Worm (Caenorhabditis elegans) whole organism, early embryonic: Measurements from ENCODE around the gene srj-5.

Experiments used
- B0310.2 ChIP-seq: sonication (generic microtip); optimal IDR thresholded peaks from 2 replicates; lab custom pipeline; 2016; ENCODE audit warnings: mild to moderate bottlenecking, missing genetic modification characterization, missing compliant biosample characterization
- F13C5.2 ChIP-seq: sonication (generic microtip); optimal IDR thresholded peaks from 2 replicates; lab custom pipeline; 2017; ENCODE audit warnings: mild to moderate bottlenecking, missing genetic modification characterization, inconsistent platforms, missing compliant biosample characterization
- aly-1 ChIP-seq: sonication (generic microtip); optimal IDR thresholded peaks from 2 replicates; lab custom pipeline; 2016; ENCODE audit warnings: missing genetic modification characterization, missing compliant biosample characterization
- ama-1 ChIP-seq: fragments of 150-350 bp; optimal IDR thresholded peaks from 2 replicates; lab custom pipeline; 2014
- ets-7 ChIP-seq: sonication (generic microtip); optimal IDR thresholded peaks from 2 replicates; lab custom pipeline; 2016; ENCODE audit warnings: missing genotype, missing genetic modification characterization, missing compliant biosample characterization
- flt-1 ChIP-seq: fragments of 200-800 bp; sonication (Bioruptor generic); IDR thresholded peaks from 2 replicates; pipeline ENCODE4 v1.3.6; 2022; ENCODE audit warnings: missing genetic modification characterization, missing compliant biosample characterization
- hmbx-1 ChIP-seq: sonication (generic microtip); optimal IDR thresholded peaks from 2 replicates; lab custom pipeline; 2016; ENCODE audit warnings: mild to moderate bottlenecking, missing genetic modification characterization, missing compliant biosample characterization
- hmg-4 ChIP-seq: fragments of 200-800 bp; sonication (Bioruptor generic); optimal IDR thresholded peaks from 2 replicates; lab custom pipeline; 2018; ENCODE audit warnings: mild to moderate bottlenecking, missing genetic modification characterization, missing compliant biosample characterization
- hnd-1 ChIP-seq: sonication (generic microtip); optimal IDR thresholded peaks from 2 replicates; lab custom pipeline; 2016; ENCODE audit warnings: missing genetic modification characterization, missing compliant biosample characterization
- pes-1 ChIP-seq: fragments of 200-800 bp; sonication (Bioruptor generic); IDR thresholded peaks from 2 replicates; pipeline ENCODE4 v1.3.6; 2022; ENCODE audit warnings: missing genetic modification reagents, missing genetic modification characterization, missing compliant biosample characterization
- scrt-1 ChIP-seq: fragments of 200-800 bp; sonication (Bioruptor generic); IDR thresholded peaks from 2 replicates; pipeline ENCODE4 v1.3.6; 2022; ENCODE audit warnings: missing genetic modification characterization, missing compliant biosample characterization
- sea-1 ChIP-seq: fragments of 200-800 bp; sonication (Bioruptor generic); conservative IDR thresholded peaks from 2 replicates; pipeline ENCODE4 v1.3.6; 2022; ENCODE audit warnings: missing genetic modification characterization, missing compliant biosample characterization
- tbx-11 ChIP-seq: fragments of 200-800 bp; sonication (Bioruptor generic); IDR thresholded peaks from 2 replicates; pipeline ENCODE4 v1.3.6; 2022; ENCODE audit warnings: missing genetic modification characterization, missing compliant biosample characterization
- tra-4 ChIP-seq: sonication (generic microtip); optimal IDR thresholded peaks from 2 replicates; lab custom pipeline; 2017; ENCODE audit warnings: missing genetic modification characterization, missing compliant biosample characterization

DNA sequence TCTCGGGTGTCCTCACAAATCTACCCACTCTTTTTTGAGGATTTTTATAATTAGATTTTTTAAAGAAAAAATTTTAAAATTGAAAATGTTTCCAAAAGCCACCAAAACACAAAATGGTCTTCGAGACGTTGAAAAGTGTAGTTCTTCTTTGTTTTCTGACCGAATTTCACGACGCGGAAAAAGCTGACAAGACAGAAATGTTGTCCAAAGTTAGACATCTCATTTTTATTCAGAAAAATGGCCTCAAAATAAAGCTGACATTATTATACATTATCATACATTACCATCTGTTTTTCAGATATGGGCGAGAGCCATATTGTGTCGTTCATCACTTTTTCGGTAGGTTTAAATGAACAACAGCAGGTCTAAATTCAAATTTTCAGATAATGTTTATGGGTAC is 26.8 kb upstream of the srj-5 start, which contains the start of gene srx-22:
- TF ChIP-seq ama-1 (no peak), flt-1 (GFP tag; lab: Robert Waterston, UW) (no peak), B0310.2 (no peak), hmbx-1 (tag; lab: Kevin White, UChicago) (no peak), ets-7 (tag; lab: Kevin White, UChicago) (no peak), pes-1 (no peak), tbx-11 (GFP tag; lab: Robert Waterston, UW) (no peak), scrt-1 (no peak), aly-1 (tag; lab: Kevin White, UChicago) (no peak), F13C5.2 (tag; lab: Kevin White, UChicago) (no peak), hmg-4 (GFP tag; lab: Kevin White, UChicago) (no peak), tra-4 (tag; lab: Kevin White, UChicago) (no peak), sea-1 (GFP tag; lab: Robert Waterston, UW) (no peak), hnd-1 (no peak)
